Fruit fly (Drosophila melanogaster): ENCODE data around the gene HP4.

HP4 gene

dm6 chr3L:7952978-7953377, 23.0 kb downstream of the HP4 start (continued):
- TF ChIP-seq Doc3 (GFP tag; IDR thresholded peaks at IDR 0.05; ENCODE audit: partially characterized antibody) (no peak), CG12744 (GFP tag; optimal IDR thresholded peaks at IDR 0.05) (no peak), lov (optimal IDR thresholded peaks at IDR 0.05) (no peak), lov (GFP tag; IDR thresholded peaks at IDR 0.05) (no peak), Antp (GFP tag; optimal IDR thresholded peaks at IDR 0.05) (no peak), Stat92E (GFP tag; optimal IDR thresholded peaks at IDR 0.05) (no peak), CG17361 (GFP tag; IDR thresholded peaks at IDR 0.05) (peak; percentile 81), CG8944 (GFP tag; optimal IDR thresholded peaks at IDR 0.05) (no peak), fru (optimal IDR thresholded peaks at IDR 0.05) (no peak), p53 (GFP tag; optimal IDR thresholded peaks at IDR 0.05) (no peak), Sry-β (GFP tag; optimal IDR thresholded peaks at IDR 0.05) (no peak), CG6689 (GFP tag; IDR thresholded peaks at IDR 0.05) (0 out of 2 replicates have a peak, but pooled peaks have one; percentile 39), ac (GFP tag; optimal IDR thresholded peaks at IDR 0.05) (no peak), wdn (GFP tag; IDR thresholded peaks at IDR 0.05) (no peak), CG15073 (GFP tag; optimal IDR thresholded peaks at IDR 0.05) (no peak), ems (GFP tag; optimal IDR thresholded peaks at IDR 0.05) (no peak), CG6683 (GFP tag; optimal IDR thresholded peaks at IDR 0.05) (no peak), CG17612 (GFP tag; IDR thresholded peaks at IDR 0.05) (no peak), CG15696 (tag; optimal IDR thresholded peaks at IDR 0.05) (peak; percentile 27), corto (GFP tag; optimal IDR thresholded peaks at IDR 0.05) (no peak), CG3163 (GFP tag; optimal IDR thresholded peaks at IDR 0.05) (no peak), dpn (GFP tag; optimal IDR thresholded peaks at IDR 0.05) (no peak), gem (tag; optimal IDR thresholded peaks at IDR 0.05) (peak; percentile 57), CG30020 (tag; optimal IDR thresholded peaks at IDR 0.05) (no peak), nom (GFP tag; optimal IDR thresholded peaks at IDR 0.05) (no peak), NfI (GFP tag; optimal IDR thresholded peaks at IDR 0.05) (no peak), CG14667 (GFP tag; IDR thresholded peaks at IDR 0.05) (no peak), CG33213 (GFP tag; optimal IDR thresholded peaks at IDR 0.05) (no peak), CG10267 (tag; optimal IDR thresholded peaks at IDR 0.05) (peak; percentile 37), odd (GFP tag; optimal IDR thresholded peaks at IDR 0.05) (no peak), yki (optimal IDR thresholded peaks at IDR 0.05) (no peak), vvl (GFP tag; IDR thresholded peaks at IDR 0.05) (no peak), ab (GFP tag; optimal IDR thresholded peaks at IDR 0.05) (no peak), CG12299 (tag; optimal IDR thresholded peaks at IDR 0.05) (no peak), HmgZ (tag; optimal IDR thresholded peaks at IDR 0.05) (no peak), CG18619 (GFP tag; optimal IDR thresholded peaks at IDR 0.05) (no peak), CG13123 (GFP tag; optimal IDR thresholded peaks at IDR 0.05) (no peak), gce (GFP tag; IDR thresholded peaks at IDR 0.05) (no peak), danr (GFP tag; IDR thresholded peaks at IDR 0.05) (no peak), grn (GFP tag; optimal IDR thresholded peaks at IDR 0.05) (no peak), phol (tag; optimal IDR thresholded peaks at IDR 0.05) (peak; percentile 57), Fer2 (tag; optimal IDR thresholded peaks at IDR 0.05) (no peak), Rx (GFP tag; IDR thresholded peaks at IDR 0.05) (no peak), CG7372 (GFP tag; IDR thresholded peaks at IDR 0.05) (no peak), z (GFP tag; IDR thresholded peaks at IDR 0.05) (no peak), Dbx (GFP tag; IDR thresholded peaks at IDR 0.05) (no peak), B-H2 (GFP tag; optimal IDR thresholded peaks at IDR 0.05) (no peak), gro (GFP tag; optimal IDR thresholded peaks at IDR 0.05) (no peak), ind (GFP tag; optimal IDR thresholded peaks at IDR 0.05) (peak; percentile 24), dm (GFP tag; optimal IDR thresholded peaks at IDR 0.05) (no peak), CG4854 (GFP tag; optimal IDR thresholded peaks at IDR 0.05) (no peak), wor (GFP tag; IDR thresholded peaks at IDR 0.05) (no peak), emc (GFP tag; optimal IDR thresholded peaks at IDR 0.05) (no peak), CG4707 (GFP tag; optimal IDR thresholded peaks at IDR 0.05) (peak; percentile 54)

Measured in whole organism, embryonic.